Worm (Caenorhabditis elegans) whole organism, midembryonic: Measurements from ENCODE around the gene mspn-1.

Source experiments
- T22C8.4 ChIP-seq: fragments of 200-800 bp; sonication (Bioruptor generic); IDR thresholded peaks from 2 replicates; pipeline ENCODE4 v1.3.6; 2022; ENCODE audit warnings: missing genetic modification characterization, missing compliant biosample characterization
- flt-1 ChIP-seq: fragments of 200-800 bp; sonication (Bioruptor generic); IDR thresholded peaks from 2 replicates; pipeline ENCODE4 v1.3.6; 2022; ENCODE audit warnings: missing genetic modification characterization, missing compliant biosample characterization
- klf-2 ChIP-seq: fragments of 200-800 bp; sonication (Bioruptor generic); conservative IDR thresholded peaks from 2 replicates; pipeline ENCODE4 v1.3.6; 2022; ENCODE audit warnings: missing genetic modification reagents, missing genetic modification characterization, missing compliant biosample characterization
- ref-1 ChIP-seq: fragments of 200-800 bp; sonication (Bioruptor generic); conservative IDR thresholded peaks from 2 replicates; pipeline ENCODE4 v1.3.6; 2022; ENCODE audit warnings: missing genetic modification reagents, missing genetic modification characterization, missing compliant biosample characterization
- tab-1 ChIP-seq: fragments of 200-800 bp; sonication (Bioruptor generic); IDR thresholded peaks from 2 replicates; pipeline ENCODE4 v1.3.6; 2022; ENCODE audit warnings: missing genetic modification characterization, missing compliant biosample characterization
- ztf-23 ChIP-seq: fragments of 200-800 bp; sonication (Bioruptor generic); IDR thresholded peaks from 2 replicates; pipeline ENCODE4 v1.3.6; 2022; ENCODE audit warnings: missing genetic modification reagents, missing genetic modification characterization, missing compliant biosample characterization
- ztf-29 ChIP-seq: fragments of 200-800 bp; sonication (Bioruptor generic); IDR thresholded peaks from 2 replicates; pipeline ENCODE4 v1.3.6; 2022; ENCODE audit warnings: missing genetic modification reagents, missing genetic modification characterization, missing compliant biosample characterization

- TF ChIP-seq T22C8.4 (GFP tag; lab: Robert Waterston, UW) = no peak
- no peak for TF ChIP-seq klf-2
- TF ChIP-seq ztf-29 = no peak
- no peak for TF ChIP-seq ztf-23
- TF ChIP-seq flt-1 (GFP tag; lab: Robert Waterston, UW) = no peak
- TF ChIP-seq tab-1 (GFP tag; lab: Robert Waterston, UW) = no peak
- TF ChIP-seq ref-1 (GFP tag; lab: Robert Waterston, UW) = no peak
Measured at ce11 chrIV:10135817-10136216, 42.0 kb upstream of the mspn-1 start, which contains the start of gene K08F4.5.
